Worm (Caenorhabditis elegans) whole organism, early embryonic: ENCODE measurements around the gene acp-1.

Experiments
- B0310.2 ChIP-seq: sonication (generic microtip); optimal IDR thresholded peaks from 2 replicates; lab custom pipeline; 2016; ENCODE audit warnings: mild to moderate bottlenecking, missing genetic modification characterization, missing compliant biosample characterization
- F13C5.2 ChIP-seq: sonication (generic microtip); optimal IDR thresholded peaks from 2 replicates; lab custom pipeline; 2017; ENCODE audit warnings: mild to moderate bottlenecking, missing genetic modification characterization, inconsistent platforms, missing compliant biosample characterization
- aly-1 ChIP-seq: sonication (generic microtip); optimal IDR thresholded peaks from 2 replicates; lab custom pipeline; 2016; ENCODE audit warnings: missing genetic modification characterization, missing compliant biosample characterization
- ceh-13 ChIP-seq: fragments of 200-800 bp; sonication (Bioruptor generic); optimal IDR thresholded peaks from 2 replicates; lab custom pipeline; 2018; ENCODE audit warnings: mild to moderate bottlenecking, missing genetic modification characterization, missing compliant biosample characterization
- flt-1 ChIP-seq: fragments of 200-800 bp; sonication (Bioruptor generic); IDR thresholded peaks from 2 replicates; pipeline ENCODE4 v1.3.6; 2022; ENCODE audit warnings: missing genetic modification characterization, missing compliant biosample characterization
- hmg-4 ChIP-seq: fragments of 200-800 bp; sonication (Bioruptor generic); optimal IDR thresholded peaks from 2 replicates; lab custom pipeline; 2018; ENCODE audit warnings: mild to moderate bottlenecking, missing genetic modification characterization, missing compliant biosample characterization
- pes-1 ChIP-seq: fragments of 200-800 bp; sonication (Bioruptor generic); IDR thresholded peaks from 2 replicates; pipeline ENCODE4 v1.3.6; 2022; ENCODE audit warnings: missing genetic modification reagents, missing genetic modification characterization, missing compliant biosample characterization
- scrt-1 ChIP-seq: fragments of 200-800 bp; sonication (Bioruptor generic); IDR thresholded peaks from 2 replicates; pipeline ENCODE4 v1.3.6; 2022; ENCODE audit warnings: missing genetic modification characterization, missing compliant biosample characterization
- tbx-37 ChIP-seq: fragments of 200-800 bp; sonication (Bioruptor generic); conservative IDR thresholded peaks from 2 replicates; pipeline ENCODE4 v1.3.6; 2022; ENCODE audit warnings: missing genetic modification reagents, missing genetic modification characterization, missing compliant biosample characterization
- tra-4 ChIP-seq: sonication (generic microtip); optimal IDR thresholded peaks from 2 replicates; lab custom pipeline; 2017; ENCODE audit warnings: missing genetic modification characterization, missing compliant biosample characterization

The acp-1 gene

ce11 chrX:3334115-3334514, 51.1 kb downstream of the acp-1 start:
- no peak for TF ChIP-seq scrt-1
- no peak for TF ChIP-seq tra-4 (tag; lab: Kevin White, UChicago)
- TF ChIP-seq hmg-4 (GFP tag; lab: Kevin White, UChicago), result no peak
- no peak for TF ChIP-seq aly-1
- no peak for TF ChIP-seq tbx-37 (GFP tag; lab: Robert Waterston, UW)
- TF ChIP-seq B0310.2 (tag; lab: Kevin White, UChicago), result no peak
- TF ChIP-seq ceh-13 (GFP tag; lab: Kevin White, UChicago), result no peak
- TF ChIP-seq pes-1 (GFP tag; lab: Robert Waterston, UW), result no peak
- TF ChIP-seq F13C5.2, result no peak
- TF ChIP-seq flt-1, result no peak
